Fruit fly (Drosophila melanogaster) whole organism, embryonic: Measurements from ENCODE around the gene CG11449.

ENCODE experiments used
- Bdp1 ChIP-seq: fragments of 200-800 bp; sonication (Bioruptor generic); optimal IDR thresholded peaks from 3 replicates; lab custom pipeline; 2016; ENCODE audit warnings: missing biosample characterization, missing genetic modification characterization
- BtbVII ChIP-seq: fragments of 200-800 bp; sonication (Bioruptor generic); optimal IDR thresholded peaks from 3 replicates; lab custom pipeline; 2017; ENCODE audit warnings: missing biosample characterization, mild to moderate bottlenecking, missing genetic modification characterization
- CG10543 ChIP-seq: fragments of 200-800 bp; sonication (Bioruptor generic); optimal IDR thresholded peaks from 3 replicates; lab custom pipeline; 2017; ENCODE audit warnings: missing biosample characterization, mild to moderate bottlenecking, missing genetic modification characterization, moderate library complexity
- CG10979 ChIP-seq: fragments of 200-800 bp; sonication (Bioruptor generic); optimal IDR thresholded peaks from 2 replicates; lab custom pipeline; 2018; ENCODE audit warnings: missing biosample characterization, mild to moderate bottlenecking, missing genetic modification characterization, moderate library complexity
- CG12071 ChIP-seq: fragments of 200-800 bp; sonication (Bioruptor generic); optimal IDR thresholded peaks from 3 replicates; lab custom pipeline; 2018; ENCODE audit warnings: missing biosample characterization, mild to moderate bottlenecking, missing genetic modification characterization
- CG12299 ChIP-seq: fragments of 200-800 bp; sonication (Bioruptor generic); optimal IDR thresholded peaks from 2 replicates; lab custom pipeline; 2018; ENCODE audit warnings: missing biosample characterization, mild to moderate bottlenecking, missing genetic modification characterization
- CG12942 ChIP-seq: fragments of 200-800 bp; sonication (Bioruptor generic); optimal IDR thresholded peaks from 3 replicates; lab custom pipeline; 2016; ENCODE audit warnings: missing biosample characterization, missing genetic modification characterization
- CG15269 ChIP-seq: fragments of 200-800 bp; sonication (Bioruptor generic); optimal IDR thresholded peaks from 2 replicates; lab custom pipeline; 2018; ENCODE audit warnings: missing biosample characterization, mild to moderate bottlenecking, missing genetic modification characterization, moderate library complexity
- CG15696 ChIP-seq: fragments of 200-800 bp; sonication (Bioruptor generic); optimal IDR thresholded peaks from 2 replicates; lab custom pipeline; 2019; ENCODE audit warnings: missing biosample characterization, mild to moderate bottlenecking, missing genetic modification characterization, moderate library complexity
- CG17385 ChIP-seq: fragments of 200-800 bp; sonication (Bioruptor generic); optimal IDR thresholded peaks from 3 replicates; lab custom pipeline; 2018; ENCODE audit warnings: missing biosample characterization, mild to moderate bottlenecking, missing genetic modification characterization
- CG17829 ChIP-seq: fragments of 200-800 bp; optimal IDR thresholded peaks from 2 replicates; lab custom pipeline; 2019; ENCODE audit warnings: missing biosample characterization, mild to moderate bottlenecking, missing genetic modification characterization, moderate library complexity
- CG18262 ChIP-seq: fragments of 200-800 bp; optimal IDR thresholded peaks from 3 replicates; lab custom pipeline; 2019; ENCODE audit warnings: missing biosample characterization, mild to moderate bottlenecking, missing genetic modification characterization, moderate library complexity
- CG2875 ChIP-seq: fragments of 200-800 bp; sonication (Bioruptor generic); optimal IDR thresholded peaks from 2 replicates; lab custom pipeline; 2017; ENCODE audit warnings: missing biosample characterization, mild to moderate bottlenecking, missing genetic modification characterization, missing genetic modification reagents
- CG31441 ChIP-seq: fragments of 200-800 bp; sonication (Bioruptor generic); IDR thresholded peaks from 2 replicates; pipeline ENCODE4 v1.3.6; 2022; ENCODE audit warnings: missing biosample characterization, missing genetic modification characterization
- CG3281 ChIP-seq: fragments of 200-800 bp; sonication (Bioruptor generic); optimal IDR thresholded peaks from 3 replicates; lab custom pipeline; 2017; ENCODE audit warnings: missing biosample characterization, mild to moderate bottlenecking, missing genetic modification characterization
- CG34422 ChIP-seq: fragments of 200-800 bp; sonication (Bioruptor generic); IDR thresholded peaks from 3 replicates; pipeline ENCODE4 v1.3.6; 2022; ENCODE audit warnings: missing biosample characterization, missing genetic modification characterization
- CG6254 ChIP-seq: fragments of 200-800 bp; sonication (Bioruptor generic); optimal IDR thresholded peaks from 3 replicates; lab custom pipeline; 2017; ENCODE audit warnings: mild to moderate bottlenecking, missing biosample characterization, missing genetic modification reagents, missing genetic modification characterization
- CG6765 ChIP-seq: fragments of 200-800 bp; sonication (Bioruptor generic); optimal IDR thresholded peaks from 3 replicates; lab custom pipeline; 2017; ENCODE audit warnings: missing biosample characterization, mild to moderate bottlenecking, missing genetic modification characterization
- CG9727 ChIP-seq: fragments of 200-800 bp; sonication (Bioruptor generic); optimal IDR thresholded peaks from 3 replicates; lab custom pipeline; 2017; ENCODE audit warnings: missing biosample characterization, mild to moderate bottlenecking, missing genetic modification characterization
- ERR ChIP-seq: fragments of 200-800 bp; sonication (Bioruptor generic); optimal IDR thresholded peaks from 2 replicates; lab custom pipeline; 2016; ENCODE audit warnings: missing biosample characterization, missing genetic modification characterization
- Fer1 ChIP-seq: fragments of 200-800 bp; sonication (Bioruptor generic); optimal IDR thresholded peaks from 2 replicates; lab custom pipeline; 2017; ENCODE audit warnings: missing biosample characterization, mild to moderate bottlenecking, missing genetic modification characterization
- Gug ChIP-seq: fragments of 200-800 bp; sonication (Bioruptor generic); IDR thresholded peaks from 4 replicates; pipeline ENCODE4 v1.3.6; 2022; ENCODE audit warnings: missing biosample characterization, missing genetic modification characterization
- H2.0 ChIP-seq: fragments of 200-800 bp; sonication (Bioruptor generic); IDR thresholded peaks from 2 replicates; pipeline ENCODE4 v1.3.6; 2022; ENCODE audit warnings: missing biosample characterization, missing genetic modification characterization
- HmgZ ChIP-seq: fragments of 200-800 bp; sonication (Bioruptor generic); optimal IDR thresholded peaks from 2 replicates; lab custom pipeline; 2018; ENCODE audit warnings: missing biosample characterization, mild to moderate bottlenecking, missing genetic modification characterization
- Hmr ChIP-seq: fragments of 200-800 bp; sonication (Bioruptor generic); optimal IDR thresholded peaks from 3 replicates; lab custom pipeline; 2017; ENCODE audit warnings: mild to moderate bottlenecking, missing biosample characterization, missing genetic modification reagents, missing genetic modification characterization
- Hr3 ChIP-seq: fragments of 200-800 bp; sonication (Bioruptor generic); optimal IDR thresholded peaks from 3 replicates; lab custom pipeline; 2016; ENCODE audit warnings: missing biosample characterization, missing genetic modification characterization
- MBD-R2 ChIP-seq: fragments of 200-800 bp; sonication (Bioruptor generic); IDR thresholded peaks from 2 replicates; pipeline ENCODE4 v1.3.6; 2022; ENCODE audit warnings: missing biosample characterization, missing genetic modification characterization
- PHDP ChIP-seq: fragments of 200-800 bp; sonication (Bioruptor generic); optimal IDR thresholded peaks from 3 replicates; lab custom pipeline; 2018; ENCODE audit warnings: missing biosample characterization, mild to moderate bottlenecking, missing genetic modification characterization, moderate library complexity
- Poxn ChIP-seq: fragments of 200-800 bp; sonication (Bioruptor generic); IDR thresholded peaks from 2 replicates; pipeline ENCODE4 v1.3.6; 2022; ENCODE audit warnings: missing biosample characterization, missing genetic modification characterization
- ash1 ChIP-seq: fragments of 200-800 bp; sonication (Bioruptor generic); optimal IDR thresholded peaks from 2 replicates; lab custom pipeline; 2018; ENCODE audit warnings: missing biosample characterization, mild to moderate bottlenecking, missing genetic modification characterization
- ato ChIP-seq: fragments of 200-800 bp; sonication (Bioruptor generic); IDR thresholded peaks from 2 replicates; pipeline ENCODE4 v1.3.6; 2022; ENCODE audit warnings: missing biosample characterization, missing genetic modification characterization; ENCODE audit not compliant: partially characterized antibody
- cato ChIP-seq: fragments of 200-800 bp; sonication (Bioruptor generic); optimal IDR thresholded peaks from 2 replicates; lab custom pipeline; 2016; ENCODE audit warnings: missing biosample characterization, missing genetic modification characterization, borderline replicate concordance
- cg ChIP-seq: fragments of 200-800 bp; sonication (Bioruptor generic); optimal IDR thresholded peaks from 3 replicates; lab custom pipeline; 2019; ENCODE audit warnings: missing biosample characterization, mild to moderate bottlenecking, missing genetic modification characterization, moderate library complexity
- cwo ChIP-seq: fragments of 200-800 bp; sonication (Bioruptor generic); optimal IDR thresholded peaks from 3 replicates; lab custom pipeline; 2017; ENCODE audit warnings: missing biosample characterization, missing genetic modification characterization, mild to moderate bottlenecking, moderate library complexity, missing genetic modification reagents
- gcm ChIP-seq: fragments of 200-800 bp; sonication (Bioruptor generic); optimal IDR thresholded peaks from 2 replicates; lab custom pipeline; 2019; ENCODE audit warnings: missing biosample characterization, mild to moderate bottlenecking, missing genetic modification characterization, moderate library complexity
- gcm2 ChIP-seq: fragments of 200-800 bp; sonication (Bioruptor generic); optimal IDR thresholded peaks from 2 replicates; lab custom pipeline; 2016; ENCODE audit warnings: missing biosample characterization, missing genetic modification characterization
- gsb-n ChIP-seq: fragments of 200-800 bp; sonication (Bioruptor generic); optimal IDR thresholded peaks from 3 replicates; lab custom pipeline; 2018; ENCODE audit warnings: missing biosample characterization, mild to moderate bottlenecking, missing genetic modification characterization
- her ChIP-seq: fragments of 200-800 bp; sonication (Bioruptor generic); optimal IDR thresholded peaks from 2 replicates; lab custom pipeline; 2016; ENCODE audit warnings: missing biosample characterization, missing genetic modification characterization
- jumu ChIP-seq: fragments of 200-800 bp; sonication (Bioruptor generic); optimal IDR thresholded peaks from 3 replicates; lab custom pipeline; 2016; ENCODE audit warnings: missing biosample characterization, missing genetic modification characterization
- kni ChIP-seq: fragments of 200-800 bp; sonication (Bioruptor generic); optimal IDR thresholded peaks from 3 replicates; lab custom pipeline; 2017; ENCODE audit warnings: mild to moderate bottlenecking, missing biosample characterization, missing genetic modification reagents, missing genetic modification characterization
- mld ChIP-seq: fragments of 200-800 bp; sonication (Bioruptor generic); IDR thresholded peaks from 3 replicates; pipeline ENCODE4 v1.3.6; 2022; ENCODE audit warnings: missing biosample characterization, missing genetic modification characterization; ENCODE audit not compliant: partially characterized antibody
- oc ChIP-seq: fragments of 200-800 bp; sonication (Bioruptor generic); optimal IDR thresholded peaks from 2 replicates; lab custom pipeline; 2018; ENCODE audit warnings: missing biosample characterization, mild to moderate bottlenecking, missing genetic modification characterization, moderate library complexity
- org-1 ChIP-seq: fragments of 200-800 bp; sonication (Bioruptor generic); optimal IDR thresholded peaks from 2 replicates; lab custom pipeline; 2017; ENCODE audit warnings: missing biosample characterization, missing genetic modification characterization
- schlank ChIP-seq: fragments of 200-800 bp; sonication (Bioruptor generic); optimal IDR thresholded peaks from 2 replicates; lab custom pipeline; 2018; ENCODE audit warnings: missing biosample characterization, mild to moderate bottlenecking, missing genetic modification characterization
- tio ChIP-seq: fragments of 200-800 bp; sonication (Bioruptor generic); optimal IDR thresholded peaks from 2 replicates; lab custom pipeline; 2017; ENCODE audit warnings: missing biosample characterization, missing genetic modification characterization, inconsistent platforms
- twi ChIP-seq: fragments of 200-800 bp; optimal IDR thresholded peaks from 2 replicates; lab custom pipeline; 2019; ENCODE audit warnings: missing biosample characterization, mild to moderate bottlenecking, missing genetic modification characterization, moderate library complexity
- wek ChIP-seq: fragments of 200-800 bp; sonication (Bioruptor generic); optimal IDR thresholded peaks from 3 replicates; lab custom pipeline; 2018; ENCODE audit warnings: missing biosample characterization, mild to moderate bottlenecking, missing genetic modification characterization, moderate library complexity

CG11449 gene

dm6 chr3L:22407590-22408485, 46.3 kb upstream of the CG11449 start, which contains the start of gene Ten-m (continued):
- TF ChIP-seq mld (GFP tag; lab: Robert Waterston, UW) (no peak), gcm (GFP tag; lab: Kevin White, UChicago) (peak; percentile 16), gsb-n (tag; lab: Kevin White, UChicago) (peak; percentile 47), wek (GFP tag; lab: Kevin White, UChicago) (peak; percentile 23), Hr3 (GFP tag; lab: Kevin White, UChicago) (peak; percentile 16), CG12299 (tag; lab: Kevin White, UChicago) (peak; percentile 5), CG17829 (tag; lab: Kevin White, UChicago) (peak; percentile 34), CG2875 (GFP tag; lab: Kevin White, UChicago) (no peak), CG17385 (GFP tag; lab: Kevin White, UChicago) (peak; percentile 33), ato (GFP tag; lab: Robert Waterston, UW) (peak; percentile 53; the same call in 1 of the 2 replicates), CG34422 (GFP tag; lab: Robert Waterston, UW) (peak; percentile 46; the same call in 1 of the 3 replicates), CG15269 (peak; percentile 77), jumu (GFP tag; lab: Kevin White, UChicago) (no peak), CG10979 (tag; lab: Kevin White, UChicago) (peak; percentile 19), CG9727 (GFP tag; lab: Kevin White, UChicago) (peak; percentile 16), cato (GFP tag; lab: Kevin White, UChicago) (no peak), CG10543 (peak; percentile 80), ash1 (GFP tag; lab: Kevin White, UChicago) (peak; percentile 88), her (GFP tag; lab: Kevin White, UChicago) (peak; percentile 45), oc (tag; lab: Kevin White, UChicago) (peak; percentile 25), gcm2 (GFP tag; lab: Kevin White, UChicago) (peak; percentile 33), Poxn (GFP tag; lab: Robert Waterston, UW) (no peak), cwo (GFP tag; lab: Kevin White, UChicago) (no peak), CG6254 (GFP tag; lab: Kevin White, UChicago) (peak; percentile 23), Fer1 (peak; percentile 38), org-1 (GFP tag; lab: Kevin White, UChicago) (no peak), BtbVII (GFP tag; lab: Kevin White, UChicago) (peak; percentile 6), twi (no peak), ERR (peak; percentile 70), CG18262 (tag; lab: Kevin White, UChicago) (peak; percentile 43), tio (GFP tag; lab: Kevin White, UChicago) (no peak), MBD-R2 (GFP tag; lab: Robert Waterston, UW) (0 out of 2 replicates have a peak, but pooled peaks have one; percentile 6), CG15696 (tag; lab: Kevin White, UChicago) (peak; percentile 54), Bdp1 (GFP tag; lab: Kevin White, UChicago) (no peak), CG12071 (GFP tag; lab: Kevin White, UChicago) (peak; percentile 63), cg (no peak), HmgZ (tag; lab: Kevin White, UChicago) (peak; percentile 18), CG12942 (peak; percentile 15), schlank (tag; lab: Kevin White, UChicago) (no peak), CG31441 (peak; percentile 60; the same call in 1 of the 2 replicates), PHDP (tag; lab: Kevin White, UChicago) (peak; percentile 34), Hmr (peak; percentile 28), H2.0 (no peak), Gug (GFP tag; lab: Robert Waterston, UW) (no peak; the same call in 3 of the 4 replicates), CG3281 (GFP tag; lab: Kevin White, UChicago) (peak; percentile 7), kni (GFP tag; lab: Kevin White, UChicago) (peak; percentile 100), CG6765 (peak; percentile 58)
